Worm (Caenorhabditis elegans) whole organism, L4 larva: ENCODE results near the gene F42C5.4.

ENCODE experiments used
- D1046.2 ChIP-seq: fragments of 200-800 bp; sonication (Bioruptor generic); IDR thresholded peaks from 2 replicates; pipeline ENCODE4 v1.3.6; 2022; ENCODE audit warnings: missing genetic modification characterization, missing compliant biosample characterization
- F10B5.3 ChIP-seq: sonication (generic microtip); optimal IDR thresholded peaks from 2 replicates; lab custom pipeline; 2016; ENCODE audit warnings: mild to moderate bottlenecking, missing genetic modification characterization, missing compliant biosample characterization
- F26F4.8 ChIP-seq: fragments of 200-800 bp; sonication (Bioruptor generic); conservative IDR thresholded peaks from 2 replicates; pipeline ENCODE4 v1.3.6; 2022; ENCODE audit warnings: missing genetic modification characterization, missing compliant biosample characterization
- R02D3.7 ChIP-seq: fragments of 150-350 bp; sonication (generic microtip); optimal IDR thresholded peaks from 3 replicates; lab custom pipeline; 2014; ENCODE audit warnings: missing biosample characterization, missing genetic modification characterization
- Y5F2A.4 ChIP-seq: fragments of 200-800 bp; sonication (Bioruptor generic); optimal IDR thresholded peaks from 2 replicates; lab custom pipeline; 2018; ENCODE audit warnings: mild to moderate bottlenecking, missing genetic modification characterization, missing compliant biosample characterization
- ZK337.2 ChIP-seq: fragments of 200-800 bp; sonication (Bioruptor generic); IDR thresholded peaks from 2 replicates; pipeline ENCODE4 v1.3.6; 2022; ENCODE audit warnings: missing genetic modification reagents, missing genetic modification characterization, missing compliant biosample characterization
- attf-4 ChIP-seq: sonication (generic microtip); optimal IDR thresholded peaks from 3 replicates; lab custom pipeline; 2017; ENCODE audit warnings: missing biosample characterization, missing genetic modification characterization
- ceh-20 ChIP-seq: fragments of 200-800 bp; sonication (Bioruptor generic); IDR thresholded peaks from 2 replicates; pipeline ENCODE4 v1.3.6; 2022; ENCODE audit warnings: missing genetic modification reagents, missing genetic modification characterization, missing compliant biosample characterization
- ceh-28 ChIP-seq: fragments of 150-350 bp; optimal IDR thresholded peaks from 2 replicates; lab custom pipeline; 2014; ENCODE audit warnings: missing biosample characterization, missing genetic modification reagents, missing genetic modification characterization
- ceh-62 ChIP-seq: sonication (generic microtip); optimal IDR thresholded peaks from 2 replicates; lab custom pipeline; 2017; ENCODE audit warnings: missing biosample characterization, missing genetic modification characterization
- ctbp-1 ChIP-seq: fragments of 200-800 bp; sonication (Bioruptor generic); IDR thresholded peaks from 2 replicates; pipeline ENCODE4 v1.3.6; 2022; ENCODE audit warnings: missing genetic modification reagents, missing genetic modification characterization, missing compliant biosample characterization
- daf-16 ChIP-seq, 3 experiments: sonication (generic microtip); optimal IDR thresholded peaks; 2 replicates each; lab custom pipeline; 2016 to 2017; ENCODE audit warnings: missing genetic modification characterization in 3 of 3, missing genetic modification reagents in 3 of 3, mild to moderate bottlenecking in 2 of 3, missing compliant biosample characterization in 2 of 3, missing biosample characterization in 1 of 3, moderate library complexity in 1 of 3
- daf-8 ChIP-seq: fragments of 200-800 bp; sonication (Bioruptor generic); IDR thresholded peaks from 2 replicates; pipeline ENCODE4 v1.3.6; 2022; ENCODE audit warnings: missing genetic modification characterization, missing compliant biosample characterization
- dmd-6 ChIP-seq: fragments of 200-800 bp; sonication (Bioruptor generic); IDR thresholded peaks from 2 replicates; pipeline ENCODE4 v1.3.6; 2022; ENCODE audit warnings: missing genetic modification reagents, missing genetic modification characterization, missing compliant biosample characterization
- dpl-1 ChIP-seq: fragments of 150-350 bp; optimal IDR thresholded peaks from 2 replicates; lab custom pipeline; 2014; ENCODE audit warnings: missing biosample characterization, missing genetic modification reagents, missing genetic modification characterization
- dve-1 ChIP-seq: sonication (generic microtip); optimal IDR thresholded peaks from 2 replicates; lab custom pipeline; 2017; ENCODE audit warnings: antibody characterized with exemption, mild to moderate bottlenecking, missing genetic modification characterization, missing compliant biosample characterization; ENCODE audit not compliant: insufficient read depth
- fkh-10 ChIP-seq: fragments of 150-350 bp; optimal IDR thresholded peaks from 2 replicates; lab custom pipeline; 2014; ENCODE audit warnings: missing biosample characterization, missing genetic modification reagents, missing genetic modification characterization
- hlh-30 ChIP-seq: sonication (generic microtip); optimal IDR thresholded peaks from 2 replicates; lab custom pipeline; 2017; ENCODE audit warnings: antibody characterized with exemption, mild to moderate bottlenecking, missing genetic modification characterization, missing compliant biosample characterization; ENCODE audit not compliant: insufficient read depth
- jun-1 ChIP-seq: fragments of 150-350 bp; optimal IDR thresholded peaks from 2 replicates; lab custom pipeline; 2014; ENCODE audit warnings: missing biosample characterization, missing genetic modification reagents, missing genetic modification characterization
- lim-7 ChIP-seq: fragments of 200-800 bp; sonication (Bioruptor generic); IDR thresholded peaks from 2 replicates; pipeline ENCODE4 v1.3.6; 2022; ENCODE audit warnings: missing genetic modification characterization, missing compliant biosample characterization
- lin-1 ChIP-seq: fragments of 200-800 bp; sonication (Bioruptor generic); IDR thresholded peaks from 2 replicates; pipeline ENCODE4 v1.3.6; 2022; ENCODE audit warnings: missing genetic modification reagents, missing genetic modification characterization, missing compliant biosample characterization
- lin-15B ChIP-seq: fragments of 150-350 bp; sonication (generic microtip); optimal IDR thresholded peaks from 3 replicates; lab custom pipeline; 2014; ENCODE audit warnings: missing biosample characterization, missing genetic modification characterization
- lin-38 ChIP-seq: fragments of 200-800 bp; sonication (Bioruptor generic); IDR thresholded peaks from 2 replicates; pipeline ENCODE4 v1.3.6; 2022; ENCODE audit warnings: missing genetic modification reagents, missing genetic modification characterization, missing compliant biosample characterization
- lir-3 ChIP-seq: sonication (generic microtip); optimal IDR thresholded peaks from 2 replicates; lab custom pipeline; 2016; ENCODE audit warnings: mild to moderate bottlenecking, missing genetic modification characterization, missing compliant biosample characterization
- madf-9 ChIP-seq: fragments of 200-800 bp; sonication (Bioruptor generic); conservative IDR thresholded peaks from 2 replicates; pipeline ENCODE4 v1.3.6; 2022; ENCODE audit warnings: missing genetic modification reagents, missing genetic modification characterization, missing compliant biosample characterization
- mdt-29 ChIP-seq: fragments of 200-800 bp; sonication (Bioruptor generic); IDR thresholded peaks from 2 replicates; pipeline ENCODE4 v1.3.6; 2022; ENCODE audit warnings: missing genetic modification reagents, missing genetic modification characterization, missing compliant biosample characterization
- mes-2 ChIP-seq: sonication (generic microtip); optimal IDR thresholded peaks from 2 replicates; lab custom pipeline; 2016; ENCODE audit warnings: missing genotype, mild to moderate bottlenecking, missing genetic modification characterization, missing compliant biosample characterization; ENCODE audit not compliant: poor library complexity, severe bottlenecking
- mxl-2 ChIP-seq: fragments of 200-800 bp; sonication (Bioruptor generic); conservative IDR thresholded peaks from 2 replicates; pipeline ENCODE4 v1.3.6; 2022; ENCODE audit warnings: missing genetic modification reagents, missing genetic modification characterization, missing compliant biosample characterization
- mxl-3 ChIP-seq: fragments of 200-800 bp; sonication (Bioruptor generic); optimal IDR thresholded peaks from 2 replicates; lab custom pipeline; 2018; ENCODE audit warnings: mild to moderate bottlenecking, missing genetic modification characterization, missing compliant biosample characterization
- nhr-10 ChIP-seq: fragments of 150-350 bp; optimal IDR thresholded peaks from 2 replicates; lab custom pipeline; 2014; ENCODE audit warnings: missing biosample characterization, missing genetic modification characterization
- nhr-102 ChIP-seq: sonication (generic microtip); optimal IDR thresholded peaks from 2 replicates; lab custom pipeline; 2016; ENCODE audit warnings: mild to moderate bottlenecking, missing genetic modification characterization, moderate library complexity, missing compliant biosample characterization
- nhr-237 ChIP-seq: sonication (generic microtip); optimal IDR thresholded peaks from 2 replicates; lab custom pipeline; 2017; ENCODE audit warnings: missing biosample characterization, missing genetic modification characterization
- nhr-25 ChIP-seq: sonication (generic microtip); optimal IDR thresholded peaks from 2 replicates; lab custom pipeline; 2017; ENCODE audit warnings: missing genetic modification characterization, mild to moderate bottlenecking, missing compliant biosample characterization, antibody characterized with exemption, moderate library complexity, borderline replicate concordance; ENCODE audit not compliant: insufficient read depth
- nhr-28 ChIP-seq: fragments of 150-350 bp; optimal IDR thresholded peaks from 2 replicates; lab custom pipeline; 2014; ENCODE audit warnings: missing biosample characterization, missing genetic modification characterization
- nhr-42 ChIP-seq: fragments of 200-800 bp; sonication (Bioruptor generic); IDR thresholded peaks from 2 replicates; pipeline ENCODE4 v1.3.6; 2022; ENCODE audit warnings: missing genetic modification characterization, missing compliant biosample characterization
- nhr-6 ChIP-seq: fragments of 150-350 bp; optimal IDR thresholded peaks from 2 replicates; lab custom pipeline; 2014; ENCODE audit warnings: missing biosample characterization, missing genetic modification characterization
- nhr-76 ChIP-seq: fragments of 150-350 bp; optimal IDR thresholded peaks from 2 replicates; lab custom pipeline; 2014; ENCODE audit warnings: missing biosample characterization, missing genetic modification characterization
- pha-4 ChIP-seq, 2 experiments: fragments of 150-350 bp in 1 of 2; fragments of 200-800 bp in 1 of 2; sonication (Bioruptor generic) in 1 of 2; IDR thresholded peaks in 1 of 2; optimal IDR thresholded peaks in 1 of 2; 2 replicates each; pipeline versions ENCODE4 v1.3.6 to Lab custom; 2014 to 2022; ENCODE audit warnings: missing genetic modification characterization in 2 of 2, missing genetic modification reagents in 2 of 2, missing biosample characterization in 1 of 2, missing compliant biosample characterization in 1 of 2
- php-3 ChIP-seq: fragments of 200-800 bp; sonication (Bioruptor generic); IDR thresholded peaks from 2 replicates; pipeline ENCODE4 v1.3.6; 2022; ENCODE audit warnings: missing genetic modification reagents, missing genetic modification characterization, missing compliant biosample characterization
- rbr-2 ChIP-seq: sonication (generic microtip); optimal IDR thresholded peaks from 2 replicates; lab custom pipeline; 2016; ENCODE audit warnings: missing genotype, missing genetic modification characterization, missing compliant biosample characterization
- saeg-2 ChIP-seq: fragments of 200-800 bp; sonication (Bioruptor generic); IDR thresholded peaks from 2 replicates; pipeline ENCODE4 v1.3.6; 2022; ENCODE audit warnings: missing genetic modification reagents, missing genetic modification characterization, missing compliant biosample characterization
- snpc-1.2 ChIP-seq: fragments of 200-800 bp; sonication (Bioruptor generic); IDR thresholded peaks from 2 replicates; pipeline ENCODE4 v1.3.6; 2022; ENCODE audit warnings: missing genetic modification reagents, missing genetic modification characterization, missing compliant biosample characterization
- tag-97 ChIP-seq: fragments of 200-800 bp; sonication (Bioruptor generic); IDR thresholded peaks from 2 replicates; pipeline ENCODE4 v1.3.6; 2022; ENCODE audit warnings: missing genetic modification characterization, missing compliant biosample characterization
- unc-130 ChIP-seq: sonication (generic microtip); optimal IDR thresholded peaks from 2 replicates; lab custom pipeline; 2016; ENCODE audit warnings: missing genetic modification reagents, missing genetic modification characterization, missing compliant biosample characterization
- vab-7 ChIP-seq: fragments of 200-800 bp; sonication (Bioruptor generic); IDR thresholded peaks from 2 replicates; pipeline ENCODE4 v1.3.6; 2022; ENCODE audit warnings: missing genetic modification reagents, missing genetic modification characterization, missing compliant biosample characterization
- zfp-3 ChIP-seq: fragments of 200-800 bp; sonication (Bioruptor generic); conservative IDR thresholded peaks from 2 replicates; pipeline ENCODE4 v1.3.6; 2022; ENCODE audit warnings: missing genetic modification reagents, missing genetic modification characterization, missing compliant biosample characterization
- zip-11 ChIP-seq: fragments of 200-800 bp; sonication (Bioruptor generic); IDR thresholded peaks from 2 replicates; pipeline ENCODE4 v1.3.6; 2022; ENCODE audit warnings: missing genetic modification characterization, missing compliant biosample characterization
- zip-2 ChIP-seq: fragments of 150-350 bp; optimal IDR thresholded peaks from 2 replicates; lab custom pipeline; 2014; ENCODE audit warnings: missing biosample characterization, missing genetic modification characterization
- ztf-11 ChIP-seq: fragments of 150-350 bp; optimal IDR thresholded peaks from 2 replicates; lab custom pipeline; 2014; ENCODE audit warnings: missing biosample characterization, missing genetic modification characterization
- ztf-7 ChIP-seq: fragments of 150-350 bp; optimal IDR thresholded peaks from 2 replicates; lab custom pipeline; 2014; ENCODE audit warnings: missing biosample characterization, missing genetic modification characterization

The F42C5.4 gene

DNA sequence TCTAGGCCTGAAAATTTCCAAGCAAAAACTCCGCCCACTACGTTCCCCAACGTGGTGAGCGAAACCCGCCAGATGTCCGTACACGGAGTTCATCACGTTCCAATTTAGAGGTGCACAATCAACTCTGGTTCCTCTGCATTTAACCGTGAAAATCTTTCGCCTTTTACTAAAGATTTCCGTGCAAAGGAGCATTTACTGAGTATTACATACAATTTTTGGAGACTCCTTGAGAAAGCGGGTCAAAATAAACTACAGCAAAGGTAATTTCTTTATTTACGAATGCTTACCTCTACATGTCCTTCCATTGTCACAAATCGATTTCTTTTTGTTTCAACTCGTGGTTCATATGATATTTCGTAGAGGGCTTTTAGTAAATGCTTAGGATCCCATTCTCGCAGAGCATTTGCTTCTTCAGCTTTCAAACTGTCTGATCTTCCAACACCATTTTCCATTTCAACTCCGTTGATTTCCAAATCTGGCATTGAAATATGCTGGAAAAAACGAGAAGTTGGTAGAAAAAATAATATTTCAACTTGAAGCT lies 24.8 kb upstream of the F42C5.4 start, which contains the start of gene F42C5.9 (continued):
- TF ChIP-seq madf-9 (GFP tag; lab: Robert Waterston, UW) (no peak), attf-4 (tag; lab: Kevin White, UChicago) (no peak), dmd-6 (GFP tag; lab: Robert Waterston, UW) (peak; percentile 22; the same call in 1 of the 2 replicates), mxl-2 (GFP tag; lab: Robert Waterston, UW) (no peak), fkh-10 (GFP tag; lab: Kevin White, UChicago) (no peak), lin-38 (GFP tag; lab: Robert Waterston, UW) (peak; percentile 37; the same call in 1 of the 2 replicates), ZK337.2 (GFP tag; lab: Robert Waterston, UW) (no peak), ztf-7 (tag; lab: Kevin White, UChicago) (no peak), lin-1 (GFP tag; lab: Robert Waterston, UW) (no peak), D1046.2 (GFP tag; lab: Robert Waterston, UW) (no peak), lim-7 (GFP tag; lab: Robert Waterston, UW) (no peak), F26F4.8 (GFP tag; lab: Robert Waterston, UW) (no peak), ceh-62 (tag; lab: Kevin White, UChicago) (no peak), mxl-3 (GFP tag; lab: Kevin White, UChicago) (no peak), rbr-2 (tag; lab: Kevin White, UChicago) (no peak), dpl-1 (GFP tag; lab: Kevin White, UChicago) (no peak), daf-8 (no peak), lir-3 (tag; lab: Kevin White, UChicago) (no peak), nhr-6 (tag; lab: Kevin White, UChicago) (no peak), nhr-28 (tag; lab: Kevin White, UChicago) (no peak), saeg-2 (GFP tag; lab: Robert Waterston, UW) (no peak), nhr-102 (tag; lab: Kevin White, UChicago) (peak; percentile 44), ztf-11 (no peak), zip-2 (tag; lab: Kevin White, UChicago) (no peak), php-3 (GFP tag; lab: Robert Waterston, UW) (no peak), Y5F2A.4 (GFP tag; lab: Kevin White, UChicago) (no peak), ceh-28 (tag; lab: Kevin White, UChicago) (no peak), zfp-3 (GFP tag; lab: Robert Waterston, UW) (no peak), nhr-76 (tag; lab: Kevin White, UChicago) (no peak), nhr-237 (tag; lab: Kevin White, UChicago) (no peak), mes-2 (peak; percentile 36), unc-130 (GFP tag; lab: Kevin White, UChicago) (peak; percentile 70), pha-4 (GFP tag; IDR thresholded peaks at IDR 0.05; lab: Robert Waterston, UW) (no peak), pha-4 (tag; optimal IDR thresholded peaks at IDR 0.05; lab: Kevin White, UChicago) (no peak), nhr-25 (tag; lab: Kevin White, UChicago) (no peak), F10B5.3 (tag; lab: Kevin White, UChicago) (no peak), tag-97 (GFP tag; lab: Robert Waterston, UW) (no peak), mdt-29 (GFP tag; lab: Robert Waterston, UW) (peak; percentile 20; the same call in 1 of the 2 replicates), ctbp-1 (no peak), vab-7 (GFP tag; lab: Robert Waterston, UW) (no peak), snpc-1.2 (GFP tag; lab: Robert Waterston, UW) (peak; percentile 93), daf-16 (GFP tag; optimal IDR thresholded peaks at IDR 0.05; lab: Kevin White, UChicago) (no peak), daf-16 (tag; optimal IDR thresholded peaks at IDR 0.05; lab: Kevin White, UChicago) (peak; percentile 62), dve-1 (tag; lab: Kevin White, UChicago) (peak; percentile 35), hlh-30 (tag; lab: Kevin White, UChicago) (peak; percentile 10), nhr-10 (tag; lab: Kevin White, UChicago) (no peak), zip-11 (GFP tag; lab: Robert Waterston, UW) (no peak), jun-1 (no peak), ceh-20 (GFP tag; lab: Robert Waterston, UW) (no peak), lin-15B (tag; lab: Kevin White, UChicago) (no peak), R02D3.7 (tag; lab: Kevin White, UChicago) (no peak), nhr-42 (no peak)
